Fruit fly (Drosophila melanogaster) ovary, adult (tissue): ENCODE results near the gene Amun.
A peak's percentile ranks its signal among the peaks of the same experiment; 100 is the strongest.
"Not testable (repeated sequence)": the region's sequence is repeated elsewhere in the genome, so short reads cannot be mapped to it uniquely, and the experiment has no call there.

Experiments used
- CG17801 ChIP-seq: fragments of 200-800 bp; optimal IDR thresholded peaks from 2 replicates; lab custom pipeline; 2019; ENCODE audit warnings: missing biosample characterization, mild to moderate bottlenecking, missing genetic modification characterization, moderate library complexity; ENCODE audit not compliant: partially characterized antibody

Gene Amun

DNA sequence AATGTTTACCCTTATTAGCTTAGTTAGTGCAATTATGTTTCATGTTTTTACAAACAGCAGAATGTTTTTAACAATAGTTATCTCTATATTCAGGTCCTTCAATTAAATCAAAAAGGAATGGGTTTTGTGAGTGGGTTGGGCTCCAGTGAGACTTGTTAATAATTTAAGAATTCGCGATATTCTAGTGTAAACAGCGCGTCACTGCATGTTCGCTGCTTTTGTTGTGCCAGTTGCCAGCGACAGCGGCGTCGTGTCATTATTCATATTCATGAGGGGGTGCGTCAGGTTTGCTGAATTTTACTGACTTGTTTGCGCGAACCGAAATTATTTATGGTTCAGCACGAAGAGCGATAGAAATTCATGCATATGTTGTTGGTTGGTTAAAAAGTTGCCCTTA, at the start of gene Amun:
Gene Amun (minus strand): TSS at position 303 of the 397 bp plus-strand sequence.
- no peak for TF ChIP-seq CG17801 (GFP tag; lab: Kevin White, UChicago)

dm6 chrX:11764540-11765136, 49.3 kb upstream of the Amun start, which contains the start of gene CG9360:
TSS of gene CG9360 (minus strand) at chrX:11764590.
- TF ChIP-seq CG17801 (GFP tag; lab: Kevin White, UChicago) = no peak

dm6 chrX:11756892-11757291, 41.5 kb upstream of the Amun start:
- no peak for TF ChIP-seq CG17801 (GFP tag; lab: Kevin White, UChicago)

DNA sequence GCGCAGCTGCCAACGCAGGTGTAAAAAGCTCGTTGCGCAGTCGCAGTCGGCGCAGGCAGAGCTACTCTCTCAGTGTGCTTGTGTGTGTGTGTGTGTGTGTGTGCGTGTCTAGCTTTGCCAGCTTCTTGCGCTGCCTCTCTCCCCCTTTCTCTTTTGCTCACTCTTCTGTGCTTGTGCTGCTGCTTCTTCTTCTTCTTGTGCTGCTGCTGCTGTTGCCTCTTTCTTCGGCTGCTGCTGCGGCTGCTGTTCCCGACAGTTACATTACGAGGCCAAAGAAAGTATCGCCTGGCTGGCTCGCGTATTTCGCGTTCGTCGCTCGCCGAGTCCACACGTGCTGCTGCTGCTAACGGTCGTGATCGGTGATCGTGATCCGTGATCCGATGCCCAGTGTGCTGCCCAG, 38.6 kb upstream of the Amun start, which contains the start of gene m:
Gene m (plus strand): TSS at position 301 of the 400 bp plus-strand sequence.
- TF ChIP-seq CG17801 (GFP tag; lab: Kevin White, UChicago) = not testable (repeated sequence)

- TF ChIP-seq CG17801 (GFP tag; lab: Kevin White, UChicago) = no peak
Measured at dm6 chrX:11736421-11736820, 21.1 kb upstream of the Amun start.

DNA sequence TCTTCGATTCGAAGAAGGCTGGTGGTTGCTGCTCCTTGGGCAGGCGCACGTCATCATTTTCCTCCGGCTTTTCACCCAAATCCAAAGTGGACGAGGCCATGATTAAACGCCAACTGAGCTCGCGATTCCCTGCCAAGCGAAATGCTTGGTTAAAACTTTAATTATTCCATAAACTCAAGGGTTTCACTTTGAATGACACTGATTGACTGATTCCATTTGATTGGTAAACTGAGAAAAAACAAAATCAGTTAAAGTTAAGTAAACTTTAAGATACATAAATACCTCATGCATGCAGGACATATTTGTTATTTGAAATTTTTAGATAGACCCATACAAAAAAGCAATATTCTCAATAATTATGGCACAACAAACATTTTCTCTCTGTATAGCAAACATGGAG, 18.4 kb upstream of the Amun start, which contains the start of gene inaF-A:
Gene inaF-A (minus strand): TSS at position 101 of the 400 bp plus-strand sequence.
- no peak for TF ChIP-seq CG17801 (GFP tag; lab: Kevin White, UChicago)

DNA sequence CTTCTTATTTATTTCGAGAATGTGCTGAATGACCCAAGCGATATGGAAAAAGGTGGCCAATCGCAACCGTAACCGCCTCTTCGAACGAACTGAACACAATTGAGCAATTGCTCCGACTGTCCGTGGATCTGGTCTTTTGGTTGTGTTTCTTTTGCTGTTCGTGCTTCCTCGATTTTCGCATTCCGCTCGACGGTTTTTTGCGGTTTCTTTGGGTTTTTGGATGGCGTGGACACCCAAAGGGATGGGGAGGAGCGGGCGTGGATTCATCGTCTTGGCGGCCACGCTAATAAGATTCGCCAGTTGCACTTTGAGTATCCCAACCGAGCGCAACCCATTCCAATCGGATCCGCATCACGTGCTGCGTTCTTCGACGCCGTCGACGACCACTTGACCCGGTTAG, 17.3 kb upstream of the Amun start, which contains the start of gene inaF-B:
Gene inaF-B (minus strand): TSS at position 101 of the 400 bp plus-strand sequence.
- TF ChIP-seq CG17801 (GFP tag; lab: Kevin White, UChicago) = no peak

- TF ChIP-seq CG17801 (GFP tag; lab: Kevin White, UChicago) = no peak
Measured at dm6 chrX:11731665-11732064, 16.3 kb upstream of the Amun start, which contains the start of gene inaF-C. TSS of gene inaF-C (minus strand) at chrX:11731765.

DNA sequence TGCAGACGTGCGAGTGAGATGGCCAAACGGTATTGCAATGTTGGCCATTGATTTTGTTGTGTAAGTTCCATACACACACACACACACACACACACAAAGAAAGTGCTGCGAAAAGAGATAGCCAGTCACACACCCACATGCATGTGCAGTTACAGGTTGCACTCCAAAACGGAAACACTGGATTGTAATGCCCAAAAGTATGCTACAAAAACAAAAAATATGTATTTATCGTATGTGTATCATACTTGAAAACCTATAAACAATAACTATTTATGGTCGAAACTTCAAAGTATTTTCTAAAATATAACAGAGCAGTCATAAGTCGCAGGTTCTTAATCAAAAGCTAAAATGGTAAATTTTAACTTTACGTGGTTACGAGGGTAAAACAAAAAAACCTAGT, 14.6 kb upstream of the Amun start:
- TF ChIP-seq CG17801 (GFP tag; lab: Kevin White, UChicago) = no peak

dm6 chrX:11728999-11729398, 13.6 kb upstream of the Amun start, which contains the start of gene inaF-D:
TSS of gene inaF-D (minus strand) at chrX:11729099.
- no peak for TF ChIP-seq CG17801 (GFP tag; lab: Kevin White, UChicago)

dm6 chrX:11723946-11724345, 8.6 kb upstream of the Amun start, which contains the start of gene CG15221:
TSS of gene CG15221 (plus strand) at chrX:11724246.
- TF ChIP-seq CG17801 (GFP tag; lab: Kevin White, UChicago) = no peak

DNA sequence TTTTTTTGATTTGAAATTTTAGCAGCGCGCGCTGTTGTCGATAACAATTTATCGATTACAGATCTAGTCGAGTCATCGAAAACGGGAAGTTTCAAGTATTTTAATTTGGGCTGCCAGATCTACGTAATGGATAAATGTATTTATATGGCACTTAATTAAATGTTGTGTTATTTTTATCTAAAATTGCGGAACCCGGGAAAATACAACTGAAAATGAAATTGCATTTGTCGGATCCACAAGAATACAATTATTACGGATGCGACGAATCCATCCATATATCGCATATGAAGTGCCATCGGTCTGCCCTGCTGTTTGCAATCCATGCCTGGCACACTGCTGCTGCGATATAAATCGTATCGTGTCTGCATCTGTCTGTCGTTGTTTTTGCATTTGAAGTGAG, 4.8 kb upstream of the Amun start, which contains the start of gene Tango10:
Gene Tango10 (plus strand): TSS at position 108 of the 400 bp plus-strand sequence.
- TF ChIP-seq CG17801 (GFP tag; lab: Kevin White, UChicago) = peak; percentile 70

DNA sequence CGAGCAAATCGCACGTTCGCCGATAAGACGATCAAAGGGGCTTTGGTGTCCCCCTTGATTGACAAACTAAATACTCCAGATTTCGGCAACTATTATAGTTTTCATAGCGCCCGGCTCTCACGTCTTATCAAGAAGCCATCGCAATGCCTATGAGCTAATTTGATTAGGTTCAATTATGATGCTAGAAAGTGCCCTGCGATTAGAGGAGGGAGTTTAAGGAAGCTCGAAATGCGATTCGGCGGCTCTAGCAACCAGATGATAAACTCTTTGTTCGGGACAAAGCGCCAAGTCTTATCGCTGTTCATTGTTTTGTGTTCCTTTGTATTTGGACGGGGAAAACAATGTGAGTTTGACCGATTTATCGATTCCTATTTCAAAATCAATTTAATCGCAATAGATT, 2.5 kb upstream of the Amun start:
- TF ChIP-seq CG17801 (GFP tag; lab: Kevin White, UChicago) = no peak

- TF ChIP-seq CG17801 (GFP tag; lab: Kevin White, UChicago) = no peak
Measured at dm6 chrX:11716731-11717326, 1.5 kb upstream of the Amun start, which contains the start of gene prtp. TSS of gene prtp (plus strand) at chrX:11716756.

- peak; percentile 96 for TF ChIP-seq CG17801 (GFP tag; lab: Kevin White, UChicago)
Measured at dm6 chrX:11715937-11716730, 769 bp upstream of the Amun start.
